Worm (Caenorhabditis elegans) whole organism, L4 larva: ENCODE data around the gene elo-5.

Experiments
- F37D6.2 ChIP-seq: sonication (generic microtip); optimal IDR thresholded peaks from 2 replicates; lab custom pipeline; 2016; ENCODE audit warnings: mild to moderate bottlenecking, missing genetic modification characterization, missing compliant biosample characterization
- ces-1 ChIP-seq: fragments of 150-350 bp; sonication (generic microtip); optimal IDR thresholded peaks from 4 replicates; lab custom pipeline; 2014; ENCODE audit warnings: missing biosample characterization, missing genetic modification reagents, missing genetic modification characterization
- nhr-102 ChIP-seq: sonication (generic microtip); optimal IDR thresholded peaks from 2 replicates; lab custom pipeline; 2016; ENCODE audit warnings: mild to moderate bottlenecking, missing genetic modification characterization, moderate library complexity, missing compliant biosample characterization
- zfp-3 ChIP-seq: fragments of 200-800 bp; sonication (Bioruptor generic); conservative IDR thresholded peaks from 2 replicates; pipeline ENCODE4 v1.3.6; 2022; ENCODE audit warnings: missing genetic modification reagents, missing genetic modification characterization, missing compliant biosample characterization

- TF ChIP-seq ces-1 (GFP tag; lab: Kevin White, UChicago) (no peak), F37D6.2 (tag; lab: Kevin White, UChicago) (no peak), nhr-102 (tag; lab: Kevin White, UChicago) (no peak), zfp-3 (GFP tag; lab: Robert Waterston, UW) (no peak)
Observed at ce11 chrIV:5396769-5397168, 19.9 kb upstream of the elo-5 start, which contains the start of gene ZK616.3.
